Fruit fly (Drosophila melanogaster) whole organism: Measurements from ENCODE around the gene CG43845.

Experiments used
- CG8478 ChIP-seq: fragments of >200 bp; optimal IDR thresholded peaks from 2 replicates; lab custom pipeline; 2018; ENCODE audit warnings: inconsistent platforms
- Dll ChIP-seq: fragments of >200 bp; optimal IDR thresholded peaks from 2 replicates; lab custom pipeline; 2017
- EcR ChIP-seq, 2 experiments: fragments of >200 bp; optimal IDR thresholded peaks; 2 replicates each; lab custom pipeline; 2017; ENCODE audit warnings: missing biosample characterization in 2 of 2, missing genetic modification characterization in 2 of 2, missing genetic modification reagents in 2 of 2
- pan ChIP-seq: fragments of >200 bp; optimal IDR thresholded peaks from 2 replicates; lab custom pipeline; 2017
- psq ChIP-seq: fragments of >200 bp; optimal IDR thresholded peaks from 2 replicates; lab custom pipeline; 2017

- TF ChIP-seq EcR (GFP tag; optimal IDR thresholded peaks at IDR 0.05; lab: Kevin White, UChicago), result no peak
- no peak for TF ChIP-seq CG8478 (lab: Kevin White, UChicago)
- TF ChIP-seq pan, result no peak
- no peak for TF ChIP-seq Dll (lab: Kevin White, UChicago)
- no peak for TF ChIP-seq psq
These were observed 4.3 kb downstream of the CG43845 start for dm6 chr3R:5518627-5519026.
